Worm (Caenorhabditis elegans) whole organism, L3 larva: ENCODE data around the gene K03A11.6.
A peak's percentile ranks its signal among the peaks of the same experiment; 100 is the strongest.

ENCODE experiments used
- ZK546.5 ChIP-seq: sonication (generic microtip); optimal IDR thresholded peaks from 2 replicates; lab custom pipeline; 2017; ENCODE audit warnings: missing biosample characterization, missing genetic modification characterization
- ceh-16 ChIP-seq: sonication (generic microtip); optimal IDR thresholded peaks from 2 replicates; lab custom pipeline; 2017; ENCODE audit warnings: missing biosample characterization, missing genetic modification characterization
- ceh-28 ChIP-seq: fragments of 150-350 bp; optimal IDR thresholded peaks from 2 replicates; lab custom pipeline; 2014; ENCODE audit warnings: missing biosample characterization, missing genetic modification reagents, missing genetic modification characterization
- ceh-9 ChIP-seq: sonication (generic microtip); optimal IDR thresholded peaks from 2 replicates; lab custom pipeline; 2018; ENCODE audit warnings: missing biosample characterization, missing genetic modification characterization
- elt-2 ChIP-seq: sonication (generic microtip); optimal IDR thresholded peaks from 2 replicates; lab custom pipeline; 2016; ENCODE audit warnings: missing genetic modification reagents, mild to moderate bottlenecking, missing genetic modification characterization, missing compliant biosample characterization
- eor-1 ChIP-seq, 2 experiments: fragments of 150-350 bp; optimal IDR thresholded peaks; 2 replicates each; lab custom pipeline; 2014 to 2018; ENCODE audit warnings: missing biosample characterization in 2 of 2, missing genetic modification characterization in 2 of 2
- fkh-10 ChIP-seq: sonication (generic microtip); optimal IDR thresholded peaks from 2 replicates; lab custom pipeline; 2017; ENCODE audit warnings: missing biosample characterization, missing genetic modification reagents, missing genetic modification characterization
- jun-1 ChIP-seq: fragments of 150-350 bp; optimal IDR thresholded peaks from 2 replicates; lab custom pipeline; 2014; ENCODE audit warnings: missing biosample characterization, missing genetic modification reagents, missing genetic modification characterization
- mdl-1 ChIP-seq: fragments of 150-350 bp; optimal IDR thresholded peaks from 2 replicates; lab custom pipeline; 2014; ENCODE audit warnings: missing biosample characterization, missing genetic modification characterization
- mml-1 ChIP-seq: fragments of 150-350 bp; sonication (generic microtip); optimal IDR thresholded peaks from 3 replicates; lab custom pipeline; 2014; ENCODE audit warnings: missing biosample characterization, missing genetic modification characterization
- nfya-1 ChIP-seq: sonication (generic microtip); optimal IDR thresholded peaks from 2 replicates; lab custom pipeline; 2017; ENCODE audit warnings: missing genetic modification characterization, mild to moderate bottlenecking, missing compliant biosample characterization, antibody characterized with exemption, moderate library complexity; ENCODE audit not compliant: insufficient read depth
- pha-4 ChIP-seq: fragments of 150-350 bp; optimal IDR thresholded peaks from 2 replicates; lab custom pipeline; 2014; ENCODE audit warnings: missing biosample characterization, missing genetic modification reagents, missing genetic modification characterization
- pqm-1 ChIP-seq: fragments of 150-350 bp; optimal IDR thresholded peaks from 2 replicates; lab custom pipeline; 2017; ENCODE audit warnings: missing biosample characterization, missing genetic modification characterization, inconsistent platforms
- sea-2 ChIP-seq: fragments of 150-350 bp; sonication (generic microtip); optimal IDR thresholded peaks from 4 replicates; lab custom pipeline; 2014; ENCODE audit warnings: missing biosample characterization, missing genetic modification reagents, missing genetic modification characterization
- skn-1 ChIP-seq: fragments of 150-350 bp; optimal IDR thresholded peaks from 2 replicates; lab custom pipeline; 2014; ENCODE audit warnings: missing biosample characterization, missing genetic modification characterization
- unc-62 ChIP-seq: fragments of 150-350 bp; sonication (generic microtip); optimal IDR thresholded peaks from 4 replicates; lab custom pipeline; 2014; ENCODE audit warnings: missing biosample characterization, missing genetic modification reagents, missing genetic modification characterization
- ztf-4 ChIP-seq: fragments of 150-350 bp; optimal IDR thresholded peaks from 2 replicates; lab custom pipeline; 2014; ENCODE audit warnings: missing biosample characterization, missing genetic modification characterization

K03A11.6 gene

DNA sequence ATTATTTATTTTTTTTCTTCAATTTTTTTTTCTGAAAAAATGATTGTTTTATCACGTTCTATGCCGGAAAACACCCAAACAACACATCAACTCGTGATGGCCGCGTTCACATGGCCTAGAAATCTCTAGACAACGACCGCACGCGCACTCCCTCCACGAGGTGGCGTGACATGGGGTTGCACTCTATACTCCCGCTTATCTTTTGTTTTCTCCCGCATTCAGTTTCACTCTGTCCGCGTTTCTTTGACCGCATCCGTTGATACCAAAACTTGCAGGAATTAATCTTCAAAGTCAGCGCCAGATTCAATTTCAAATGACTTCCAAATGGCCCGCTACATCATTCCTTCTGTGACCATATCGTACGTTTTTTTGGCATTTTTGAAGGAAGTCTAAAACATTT lies 49.3 kb downstream of the K03A11.6 start, which contains the start of gene F17H10.1 (continued):
- TF ChIP-seq sea-2 (GFP tag; lab: Kevin White, UChicago) (no peak), ceh-28 (tag; lab: Kevin White, UChicago) (no peak), ceh-16 (no peak), ztf-4 (tag; lab: Kevin White, UChicago) (no peak), nfya-1 (tag; lab: Kevin White, UChicago) (no peak), skn-1 (tag; lab: Kevin White, UChicago) (no peak)

DNA sequence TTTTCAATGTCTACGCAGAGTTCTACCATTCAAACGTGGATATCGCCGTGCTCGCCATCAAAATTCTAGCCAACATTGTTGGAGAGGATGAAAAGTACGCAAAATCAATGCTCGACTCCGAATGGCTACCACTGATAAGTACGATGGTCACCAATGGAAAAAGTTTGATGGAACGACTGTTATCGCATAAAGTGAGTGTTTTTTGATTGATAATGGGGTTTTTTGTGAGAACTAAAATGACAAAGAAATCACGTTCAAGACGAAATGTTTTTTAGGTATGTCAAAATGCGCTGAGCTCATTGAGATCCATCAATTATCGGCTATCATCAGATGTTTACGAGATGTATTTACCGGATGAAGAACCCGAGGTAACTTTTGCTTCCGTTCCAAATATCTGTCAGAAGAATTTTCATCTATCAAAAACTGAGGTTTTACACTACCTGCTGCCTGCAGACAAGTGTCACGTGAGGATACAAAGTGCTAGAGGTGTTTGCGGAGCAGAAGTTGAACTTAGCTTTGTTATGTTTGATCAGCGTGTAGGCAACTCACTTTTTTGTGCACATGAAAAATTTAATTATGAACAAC lies 50.6 kb downstream of the K03A11.6 start:
- TF ChIP-seq elt-2 (tag; lab: Kevin White, UChicago) (peak; percentile 80), mdl-1 (tag; lab: Kevin White, UChicago) (no peak), pha-4 (no peak), jun-1 (tag; lab: Kevin White, UChicago) (peak; percentile 7), ZK546.5 (tag; lab: Kevin White, UChicago) (no peak), eor-1 (tag; optimal IDR thresholded peaks at IDR 0.05; lab: Kevin White, UChicago) (no peak), ceh-9 (tag; lab: Kevin White, UChicago) (no peak), unc-62 (GFP tag; lab: Kevin White, UChicago) (no peak), nfya-1 (tag; lab: Kevin White, UChicago) (peak; percentile 22), pqm-1 (tag; lab: Kevin White, UChicago) (no peak), fkh-10 (no peak), mml-1 (no peak)
